Worm (Caenorhabditis elegans) whole organism, L2 larva: ENCODE results near the gene C23G10.5.

Source experiments
- C34F6.9 ChIP-seq: fragments of 150-350 bp; optimal IDR thresholded peaks from 2 replicates; lab custom pipeline; 2014; ENCODE audit warnings: missing biosample characterization, missing genetic modification characterization
- F13H6.1 ChIP-seq: sonication (generic microtip); optimal IDR thresholded peaks from 2 replicates; lab custom pipeline; 2016; ENCODE audit warnings: missing genetic modification characterization, missing compliant biosample characterization
- R02D3.7 ChIP-seq: fragments of 150-350 bp; optimal IDR thresholded peaks from 2 replicates; lab custom pipeline; 2014; ENCODE audit warnings: missing biosample characterization, missing genetic modification characterization
- Y55F3AM.14 ChIP-seq: fragments of 200-800 bp; sonication (Bioruptor generic); optimal IDR thresholded peaks from 2 replicates; lab custom pipeline; 2018; ENCODE audit warnings: mild to moderate bottlenecking, missing genetic modification characterization, missing compliant biosample characterization
- ZK546.5 ChIP-seq: sonication (generic microtip); optimal IDR thresholded peaks from 2 replicates; lab custom pipeline; 2017; ENCODE audit warnings: missing biosample characterization, missing genetic modification characterization
- blmp-1 ChIP-seq: sonication (generic microtip); optimal IDR thresholded peaks from 2 replicates; lab custom pipeline; 2017; ENCODE audit warnings: missing genetic modification characterization, mild to moderate bottlenecking, missing compliant biosample characterization, antibody characterized with exemption, moderate library complexity; ENCODE audit not compliant: insufficient read depth
- ceh-16 ChIP-seq: fragments of 150-350 bp; optimal IDR thresholded peaks from 2 replicates; lab custom pipeline; 2014; ENCODE audit warnings: missing biosample characterization, missing genetic modification characterization
- crh-2 ChIP-seq: sonication (generic microtip); optimal IDR thresholded peaks from 2 replicates; lab custom pipeline; 2017; ENCODE audit warnings: missing biosample characterization, missing genetic modification characterization
- dmd-4 ChIP-seq: sonication (generic microtip); optimal IDR thresholded peaks from 2 replicates; lab custom pipeline; 2017; ENCODE audit warnings: missing biosample characterization, missing genetic modification characterization
- egl-27 ChIP-seq: sonication (generic microtip); optimal IDR thresholded peaks from 3 replicates; lab custom pipeline; 2017; ENCODE audit warnings: missing biosample characterization, missing genetic modification reagents, missing genetic modification characterization
- elt-1 ChIP-seq: fragments of 150-350 bp; optimal IDR thresholded peaks from 2 replicates; lab custom pipeline; 2014; ENCODE audit warnings: missing biosample characterization, missing genetic modification characterization
- elt-3 ChIP-seq: sonication (generic microtip); optimal IDR thresholded peaks from 2 replicates; lab custom pipeline; 2017; ENCODE audit warnings: missing biosample characterization, missing genetic modification characterization
- fos-1 ChIP-seq: fragments of 150-350 bp; optimal IDR thresholded peaks from 2 replicates; lab custom pipeline; 2014; ENCODE audit warnings: missing biosample characterization, missing genetic modification characterization
- gmeb-1 ChIP-seq: fragments of 150-350 bp; optimal IDR thresholded peaks from 2 replicates; lab custom pipeline; 2014; ENCODE audit warnings: missing biosample characterization, missing genetic modification characterization
- lin-11 ChIP-seq: fragments of 150-350 bp; sonication (generic microtip); optimal IDR thresholded peaks from 2 replicates; lab custom pipeline; 2014; ENCODE audit warnings: missing biosample characterization, missing genetic modification characterization, inconsistent platforms, mixed read lengths
- lin-13 ChIP-seq: fragments of 150-350 bp; optimal IDR thresholded peaks from 2 replicates; lab custom pipeline; 2014; ENCODE audit warnings: missing biosample characterization, missing genetic modification reagents, missing genetic modification characterization
- lin-39 ChIP-seq: fragments of 150-350 bp; optimal IDR thresholded peaks from 2 replicates; lab custom pipeline; 2014; ENCODE audit warnings: missing biosample characterization, missing genetic modification reagents, missing genetic modification characterization
- lsy-2 ChIP-seq, 2 experiments: fragments of 150-350 bp in 1 of 2; sonication (generic microtip) in 1 of 2; optimal IDR thresholded peaks; 2 replicates each; lab custom pipeline; 2014 to 2017; ENCODE audit warnings: missing biosample characterization in 2 of 2, missing genetic modification characterization in 2 of 2
- mab-5 ChIP-seq: fragments of 150-350 bp; optimal IDR thresholded peaks from 2 replicates; lab custom pipeline; 2014; ENCODE audit warnings: missing biosample characterization, missing genetic modification characterization
- mdl-1 ChIP-seq, 2 experiments: fragments of 150-350 bp in 1 of 2; sonication (generic microtip) in 1 of 2; optimal IDR thresholded peaks; 2 replicates each; lab custom pipeline; 2017; ENCODE audit warnings: missing biosample characterization in 2 of 2, missing genetic modification characterization in 2 of 2
- nhr-10 ChIP-seq: sonication (generic microtip); optimal IDR thresholded peaks from 2 replicates; lab custom pipeline; 2017; ENCODE audit warnings: missing biosample characterization, missing genetic modification characterization
- nhr-11 ChIP-seq: fragments of 150-350 bp; optimal IDR thresholded peaks from 2 replicates; lab custom pipeline; 2014; ENCODE audit warnings: missing biosample characterization, missing genetic modification characterization
- nhr-12 ChIP-seq: fragments of 150-350 bp; optimal IDR thresholded peaks from 2 replicates; lab custom pipeline; 2014; ENCODE audit warnings: missing biosample characterization, missing genetic modification characterization
- nhr-129 ChIP-seq: fragments of 150-350 bp; optimal IDR thresholded peaks from 2 replicates; lab custom pipeline; 2014; ENCODE audit warnings: missing biosample characterization, missing genetic modification characterization
- nhr-21 ChIP-seq: fragments of 150-350 bp; optimal IDR thresholded peaks from 2 replicates; lab custom pipeline; 2014; ENCODE audit warnings: missing biosample characterization, missing genetic modification characterization
- nhr-23 ChIP-seq: fragments of 150-350 bp; optimal IDR thresholded peaks from 2 replicates; lab custom pipeline; 2014; ENCODE audit warnings: missing biosample characterization, missing genetic modification reagents, missing genetic modification characterization
- nhr-237 ChIP-seq: fragments of 150-350 bp; optimal IDR thresholded peaks from 2 replicates; lab custom pipeline; 2014; ENCODE audit warnings: missing biosample characterization, missing genetic modification characterization
- nhr-25 ChIP-seq: fragments of 150-350 bp; sonication (generic microtip); optimal IDR thresholded peaks from 3 replicates; lab custom pipeline; 2014; ENCODE audit warnings: missing biosample characterization, missing genetic modification characterization
- nhr-77 ChIP-seq: fragments of 150-350 bp; optimal IDR thresholded peaks from 2 replicates; lab custom pipeline; 2014; ENCODE audit warnings: missing biosample characterization, missing genetic modification characterization
- peb-1 ChIP-seq: fragments of 150-350 bp; optimal IDR thresholded peaks from 2 replicates; lab custom pipeline; 2014; ENCODE audit warnings: missing biosample characterization, missing genetic modification characterization
- skn-1 ChIP-seq: sonication (generic microtip); optimal IDR thresholded peaks from 2 replicates; lab custom pipeline; 2017; ENCODE audit warnings: missing biosample characterization, missing genetic modification characterization
- sma-3 ChIP-seq: sonication (generic microtip); optimal IDR thresholded peaks from 2 replicates; lab custom pipeline; 2016; ENCODE audit warnings: missing genetic modification reagents, missing genetic modification characterization, missing compliant biosample characterization
- sma-9 ChIP-seq, 2 experiments: fragments of 150-350 bp in 1 of 2; sonication (generic microtip) in 1 of 2; optimal IDR thresholded peaks; 2 replicates each; lab custom pipeline; 2014 to 2016; ENCODE audit warnings: missing genetic modification characterization in 2 of 2, mild to moderate bottlenecking in 1 of 2, missing biosample characterization in 1 of 2, missing compliant biosample characterization in 1 of 2, missing genetic modification reagents in 1 of 2, moderate library complexity in 1 of 2
- snpc-4 ChIP-seq: fragments of 150-350 bp; optimal IDR thresholded peaks from 2 replicates; lab custom pipeline; 2014; ENCODE audit warnings: missing biosample characterization, missing genetic modification characterization
- unc-39 ChIP-seq: fragments of 150-350 bp; optimal IDR thresholded peaks from 2 replicates; lab custom pipeline; 2014; ENCODE audit warnings: missing biosample characterization, missing genetic modification characterization
- unc-55 ChIP-seq: fragments of 150-350 bp; sonication (generic microtip); optimal IDR thresholded peaks from 3 replicates; lab custom pipeline; 2014; ENCODE audit warnings: missing biosample characterization, missing genetic modification reagents, missing genetic modification characterization
- unc-62 ChIP-seq: fragments of 150-350 bp; optimal IDR thresholded peaks from 2 replicates; lab custom pipeline; 2014; ENCODE audit warnings: missing biosample characterization, missing genetic modification reagents, missing genetic modification characterization
- zag-1 ChIP-seq: fragments of 150-350 bp; optimal IDR thresholded peaks from 2 replicates; lab custom pipeline; 2014; ENCODE audit warnings: missing biosample characterization, missing genetic modification characterization
- ztf-4 ChIP-seq: fragments of 150-350 bp; optimal IDR thresholded peaks from 2 replicates; lab custom pipeline; 2014; ENCODE audit warnings: missing biosample characterization, missing genetic modification characterization

The C23G10.5 gene

ce11 chrIII:6201325-6201724 lies 10.4 kb downstream of the C23G10.5 start:
- no peak for TF ChIP-seq mdl-1 (tag; optimal IDR thresholded peaks at IDR 0.05; lab: Kevin White, UChicago)
- no peak for TF ChIP-seq unc-55
- no peak for TF ChIP-seq unc-39 (tag; lab: Kevin White, UChicago)
- no peak for TF ChIP-seq nhr-10 (tag; lab: Kevin White, UChicago)
- no peak for TF ChIP-seq nhr-77
- no peak for TF ChIP-seq Y55F3AM.14
- no peak for TF ChIP-seq ceh-16 (tag; lab: Kevin White, UChicago)
- TF ChIP-seq F13H6.1, result no peak
- TF ChIP-seq skn-1 (tag; lab: Kevin White, UChicago), result no peak
- no peak for TF ChIP-seq lin-11 (tag; lab: Kevin White, UChicago)
- TF ChIP-seq peb-1 (tag; lab: Kevin White, UChicago), result no peak
- TF ChIP-seq ztf-4, result no peak
- no peak for TF ChIP-seq nhr-237
- no peak for TF ChIP-seq sma-3 (GFP tag; lab: Kevin White, UChicago)
- TF ChIP-seq egl-27, result no peak
- TF ChIP-seq gmeb-1 (tag; lab: Kevin White, UChicago), result no peak

DNA sequence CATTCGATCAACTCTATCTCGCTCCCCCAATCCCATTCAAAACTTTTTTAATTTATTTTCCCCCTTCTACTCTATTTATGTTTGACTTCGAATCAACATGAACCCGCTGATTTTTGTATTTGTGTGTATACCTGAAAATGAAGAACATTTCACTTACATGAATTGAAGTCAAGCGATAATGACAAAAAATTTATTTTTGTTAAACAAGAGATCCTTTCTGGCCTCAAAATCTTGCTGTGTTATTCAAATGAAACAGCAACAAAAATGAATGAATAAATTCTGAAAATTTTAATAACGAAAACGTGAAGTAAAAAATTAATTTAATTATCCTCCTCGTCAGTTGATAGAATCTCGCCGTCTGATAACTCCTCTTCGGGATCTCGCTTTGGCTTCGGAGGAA lies 11.5 kb downstream of the C23G10.5 start:
- TF ChIP-seq ceh-16 (tag; lab: Kevin White, UChicago), result no peak
- TF ChIP-seq unc-62 (GFP tag; lab: Kevin White, UChicago), result no peak
- TF ChIP-seq crh-2, result no peak
- no peak for TF ChIP-seq nhr-23 (tag; lab: Kevin White, UChicago)
- TF ChIP-seq elt-1 (tag; lab: Kevin White, UChicago), result no peak
- TF ChIP-seq F13H6.1, result no peak
- no peak for TF ChIP-seq elt-3 (tag; lab: Kevin White, UChicago)
- no peak for TF ChIP-seq ztf-4
- no peak for TF ChIP-seq dmd-4 (tag; lab: Kevin White, UChicago)
- TF ChIP-seq C34F6.9 (tag; lab: Kevin White, UChicago), result no peak
- no peak for TF ChIP-seq nhr-21 (tag; lab: Kevin White, UChicago)
- TF ChIP-seq nhr-12, result no peak

- TF ChIP-seq egl-27 (peak; percentile 21), C34F6.9 (tag; lab: Kevin White, UChicago) (peak; percentile 90), crh-2 (peak; percentile 90), nhr-129 (tag; lab: Kevin White, UChicago) (peak; percentile 91), nhr-12 (no peak), gmeb-1 (tag; lab: Kevin White, UChicago) (peak; percentile 78), nhr-21 (tag; lab: Kevin White, UChicago) (peak; percentile 64), ceh-16 (tag; lab: Kevin White, UChicago) (peak; percentile 52), ZK546.5 (tag; lab: Kevin White, UChicago) (peak; percentile 40), F13H6.1 (peak; percentile 64), snpc-4 (peak; percentile 63), blmp-1 (tag; lab: Kevin White, UChicago) (peak; percentile 8), lin-39 (tag; lab: Kevin White, UChicago) (no peak), zag-1 (tag; lab: Kevin White, UChicago) (peak; percentile 10), sma-3 (GFP tag; lab: Kevin White, UChicago) (peak; percentile 52), nhr-11 (tag; lab: Kevin White, UChicago) (no peak), lin-13 (GFP tag; lab: Kevin White, UChicago) (peak; percentile 81), unc-55 (peak; percentile 93), elt-1 (tag; lab: Kevin White, UChicago) (no peak), sma-9 (GFP tag; optimal IDR thresholded peaks at IDR 0.05; lab: Kevin White, UChicago) (peak; percentile 55), sma-9 (tag; optimal IDR thresholded peaks at IDR 0.05; lab: Kevin White, UChicago) (no peak), lin-11 (tag; lab: Kevin White, UChicago) (peak; percentile 82), R02D3.7 (tag; lab: Kevin White, UChicago) (no peak), lsy-2 (tag; optimal IDR thresholded peaks at IDR 0.05; lab: Kevin White, UChicago) (peak; percentile 68 to 92), nhr-25 (tag; lab: Kevin White, UChicago) (peak; percentile 73), mab-5 (tag; lab: Kevin White, UChicago) (no peak), fos-1 (tag; lab: Kevin White, UChicago) (peak; percentile 70)
Measured at ce11 chrIII:6206161-6206853, 15.4 kb downstream of the C23G10.5 start, which contains the start of the genes sna-3 and rps-3. sna-3 (minus strand) TSS chrIII:6206211. rps-3 (plus strand) TSS chrIII:6206803.
